Fruit fly (Drosophila melanogaster): ENCODE data around the gene rdgC.

rdgC gene

dm6 chr3L:20276615-20277014 lies 28.7 kb downstream of the rdgC start (continued):
- TF ChIP-seq CG8944 (GFP tag; optimal IDR thresholded peaks at IDR 0.05) (no peak), CG14710 (tag; optimal IDR thresholded peaks at IDR 0.05) (peak; percentile 9), Spps (tag; optimal IDR thresholded peaks at IDR 0.05) (no peak), H15 (GFP tag; IDR thresholded peaks at IDR 0.05) (no peak), tio (GFP tag; optimal IDR thresholded peaks at IDR 0.05) (peak; percentile 30), CG42726 (GFP tag; IDR thresholded peaks at IDR 0.05; ENCODE audit: partially characterized antibody) (no peak), Rx (GFP tag; IDR thresholded peaks at IDR 0.05) (no peak), run (tag; optimal IDR thresholded peaks at IDR 0.05) (no peak), CG15696 (tag; optimal IDR thresholded peaks at IDR 0.05) (no peak), Bteb2 (GFP tag; optimal IDR thresholded peaks at IDR 0.05) (no peak), org-1 (GFP tag; optimal IDR thresholded peaks at IDR 0.05) (peak; percentile 20), unpg (GFP tag; optimal IDR thresholded peaks at IDR 0.05) (peak; percentile 62), HLH3B (GFP tag; IDR thresholded peaks at IDR 0.05) (peak; percentile 54), CG4854 (GFP tag; optimal IDR thresholded peaks at IDR 0.05) (peak; percentile 30), pzg (GFP tag; optimal IDR thresholded peaks at IDR 0.05) (no peak), Antp (GFP tag; optimal IDR thresholded peaks at IDR 0.05) (peak; percentile 36), Eip74EF (GFP tag; optimal IDR thresholded peaks at IDR 0.05) (no peak), cad (GFP tag; optimal IDR thresholded peaks at IDR 0.05) (no peak), row (GFP tag; IDR thresholded peaks at IDR 0.05) (peak; percentile 65), CG32772 (GFP tag; IDR thresholded peaks at IDR 0.05) (peak; percentile 42; the same call in 1 of the 2 replicates), rib (GFP tag; IDR thresholded peaks at IDR 0.05) (no peak), sima (GFP tag; optimal IDR thresholded peaks at IDR 0.05) (no peak), her (GFP tag; optimal IDR thresholded peaks at IDR 0.05) (no peak), wor (GFP tag; IDR thresholded peaks at IDR 0.05) (no peak), CG6272 (GFP tag; IDR thresholded peaks at IDR 0.05) (no peak), CG1233 (GFP tag; optimal IDR thresholded peaks at IDR 0.05) (no peak), Sry-β (GFP tag; optimal IDR thresholded peaks at IDR 0.05) (no peak), ase (GFP tag; IDR thresholded peaks at IDR 0.05) (no peak), Tbp (GFP tag; optimal IDR thresholded peaks at IDR 0.05) (no peak), CG34224 (GFP tag; IDR thresholded peaks at IDR 0.05; ENCODE audit: partially characterized antibody) (no peak), Nf-YB (GFP tag; optimal IDR thresholded peaks at IDR 0.05) (no peak), insv (GFP tag; optimal IDR thresholded peaks at IDR 0.05) (no peak), slbo (GFP tag; IDR thresholded peaks at IDR 0.05) (peak; percentile 55), HmgZ (tag; optimal IDR thresholded peaks at IDR 0.05) (no peak), CG30403 (GFP tag; optimal IDR thresholded peaks at IDR 0.05) (peak; percentile 55), schlank (tag; optimal IDR thresholded peaks at IDR 0.05) (no peak), gcm2 (GFP tag; optimal IDR thresholded peaks at IDR 0.05) (no peak), CG30431 (GFP tag; optimal IDR thresholded peaks at IDR 0.05) (no peak), CG4404 (GFP tag; IDR thresholded peaks at IDR 0.05) (no peak), CG31224 (GFP tag; IDR thresholded peaks at IDR 0.05) (no peak), CG14860 (GFP tag; IDR thresholded peaks at IDR 0.05; ENCODE audit: partially characterized antibody) (no peak), pb (GFP tag; optimal IDR thresholded peaks at IDR 0.05) (no peak), Fer2 (tag; optimal IDR thresholded peaks at IDR 0.05) (no peak), CG10959 (GFP tag; IDR thresholded peaks at IDR 0.05) (no peak), Sry-δ (GFP tag; optimal IDR thresholded peaks at IDR 0.05) (no peak), Atf-2 (GFP tag; optimal IDR thresholded peaks at IDR 0.05) (no peak), HLH54F (GFP tag; optimal IDR thresholded peaks at IDR 0.05) (peak; percentile 20), NFAT (GFP tag; IDR thresholded peaks at IDR 0.05) (no peak), Six4 (GFP tag; optimal IDR thresholded peaks at IDR 0.05) (no peak), ara (GFP tag; IDR thresholded peaks at IDR 0.05) (no peak), CG11723 (GFP tag; optimal IDR thresholded peaks at IDR 0.05) (no peak), amos (GFP tag; IDR thresholded peaks at IDR 0.05; ENCODE audit: partially characterized antibody) (no peak)

All from whole organism, embryonic.